Fruit fly (Drosophila melanogaster) whole organism, adult: Measurements from ENCODE around the gene CG33285.

Experiments used
- CG12768 ChIP-seq: fragments of 200-800 bp; sonication (Bioruptor generic); optimal IDR thresholded peaks from 2 replicates; lab custom pipeline; 2017; ENCODE audit warnings: missing biosample characterization, missing genetic modification characterization, mild to moderate bottlenecking, moderate library complexity, missing genetic modification reagents
- CG1620 ChIP-seq: fragments of 200-800 bp; sonication (Bioruptor generic); optimal IDR thresholded peaks from 2 replicates; lab custom pipeline; 2016; ENCODE audit warnings: missing biosample characterization, missing genetic modification characterization
- CG33017 ChIP-seq: fragments of 200-800 bp; sonication (Bioruptor generic); optimal IDR thresholded peaks from 2 replicates; lab custom pipeline; 2018; ENCODE audit warnings: missing biosample characterization, mild to moderate bottlenecking, missing genetic modification characterization, moderate library complexity
- CG5204 ChIP-seq: fragments of 200-800 bp; sonication (Bioruptor generic); optimal IDR thresholded peaks from 2 replicates; lab custom pipeline; 2016; ENCODE audit warnings: missing biosample characterization, missing genetic modification characterization
- Crg-1 ChIP-seq: fragments of 200-800 bp; sonication (Bioruptor generic); optimal IDR thresholded peaks from 2 replicates; lab custom pipeline; 2016; ENCODE audit warnings: missing biosample characterization, missing genetic modification characterization
- Hr96 ChIP-seq: fragments of 200-800 bp; sonication (Bioruptor generic); optimal IDR thresholded peaks from 2 replicates; lab custom pipeline; 2016; ENCODE audit warnings: missing biosample characterization, missing genetic modification characterization
- Mnt ChIP-seq: fragments of 200-800 bp; sonication (Bioruptor generic); optimal IDR thresholded peaks from 2 replicates; lab custom pipeline; 2016; ENCODE audit warnings: missing biosample characterization, mild to moderate bottlenecking, missing genetic modification characterization
- cic ChIP-seq: fragments of 200-800 bp; sonication (Bioruptor generic); optimal IDR thresholded peaks from 2 replicates; lab custom pipeline; 2017; ENCODE audit warnings: missing biosample characterization, mild to moderate bottlenecking, missing genetic modification characterization, moderate library complexity
- kay ChIP-seq: fragments of 200-800 bp; sonication (Bioruptor generic); peaks from one replicate; lab custom pipeline; 2016; ENCODE audit warnings: missing biosample characterization, missing genetic modification characterization, borderline replicate concordance
- ovo ChIP-seq: fragments of 200-800 bp; sonication (Bioruptor generic); optimal IDR thresholded peaks from 2 replicates; lab custom pipeline; 2016; ENCODE audit warnings: missing biosample characterization, missing genetic modification characterization
- toe ChIP-seq: fragments of 200-800 bp; sonication (Bioruptor generic); optimal IDR thresholded peaks from 2 replicates; lab custom pipeline; 2016; ENCODE audit warnings: missing biosample characterization, missing genetic modification characterization

- TF ChIP-seq CG12768 (no peak), kay (GFP tag; lab: Kevin White, UChicago) (no peak), Crg-1 (GFP tag; lab: Kevin White, UChicago) (no peak), Hr96 (GFP tag; lab: Kevin White, UChicago) (no peak), Mnt (GFP tag; lab: Kevin White, UChicago) (no peak), CG5204 (GFP tag; lab: Kevin White, UChicago) (no peak), CG33017 (no peak), ovo (no peak), cic (no peak), CG1620 (no peak), toe (GFP tag; lab: Kevin White, UChicago) (no peak)
Observed at dm6 chr3L:21054188-21054893, 34.4 kb downstream of the CG33285 start.
